Fruit fly (Drosophila melanogaster): ENCODE results near the gene sty.
A peak's percentile ranks its signal among the peaks of the same experiment; 100 is the strongest.

DNA sequence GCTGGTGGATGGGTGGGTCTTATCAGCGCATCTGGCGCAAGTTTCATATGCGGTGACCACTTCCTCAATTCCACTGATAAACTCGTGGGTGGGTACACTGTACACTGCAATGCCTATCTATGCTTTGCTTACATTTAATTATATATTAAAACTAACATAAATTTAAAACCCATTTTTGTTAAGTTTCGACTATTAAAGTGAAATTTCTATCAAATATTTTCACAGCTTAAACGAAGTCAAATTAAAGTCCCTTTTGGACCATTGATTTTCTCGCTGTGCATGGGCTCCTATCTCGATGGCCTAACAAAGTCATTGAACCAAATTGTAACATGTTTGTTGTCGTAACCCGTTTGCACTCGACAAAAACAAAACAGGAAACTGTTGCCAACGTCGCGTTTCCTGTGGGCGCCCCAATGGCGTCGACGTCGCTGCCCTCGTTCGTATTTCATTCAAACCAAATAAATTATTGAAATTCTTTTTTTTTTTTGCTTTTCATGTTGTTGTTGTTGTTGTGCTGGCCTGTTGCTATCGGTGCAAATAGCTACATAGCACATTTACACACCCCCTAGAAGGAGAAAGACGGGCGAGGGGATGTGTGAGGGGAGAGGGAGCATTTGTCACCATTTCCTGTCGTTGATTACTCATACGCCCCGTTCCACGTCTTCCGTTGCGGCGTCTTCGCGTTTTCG is 8.1 kb upstream of the sty start:
- TF ChIP-seq CG6791 (GFP tag; IDR thresholded peaks at IDR 0.05; ENCODE audit: partially characterized antibody) (no peak), NC2β (GFP tag; optimal IDR thresholded peaks at IDR 0.05) (peak; percentile 24), CG6683 (GFP tag; optimal IDR thresholded peaks at IDR 0.05) (peak; percentile 64), gcm2 (GFP tag; optimal IDR thresholded peaks at IDR 0.05) (peak; percentile 40), Trl (optimal IDR thresholded peaks at IDR 0.05) (no peak), Trl (GFP tag; optimal IDR thresholded peaks at IDR 0.05) (no peak), CG17186 (GFP tag; optimal IDR thresholded peaks at IDR 0.05) (no peak), CG17568 (GFP tag; optimal IDR thresholded peaks at IDR 0.05) (peak; percentile 75), Spps (tag; optimal IDR thresholded peaks at IDR 0.05) (peak; percentile 31), CG10654 (GFP tag; optimal IDR thresholded peaks at IDR 0.05) (peak; percentile 58), CG12071 (GFP tag; optimal IDR thresholded peaks at IDR 0.05) (peak; percentile 70), CG17328 (GFP tag; IDR thresholded peaks at IDR 0.05) (peak; percentile 78)
